Worm (Caenorhabditis elegans): Measurements from ENCODE around the gene K02E7.12.

K02E7.12 gene

DNA sequence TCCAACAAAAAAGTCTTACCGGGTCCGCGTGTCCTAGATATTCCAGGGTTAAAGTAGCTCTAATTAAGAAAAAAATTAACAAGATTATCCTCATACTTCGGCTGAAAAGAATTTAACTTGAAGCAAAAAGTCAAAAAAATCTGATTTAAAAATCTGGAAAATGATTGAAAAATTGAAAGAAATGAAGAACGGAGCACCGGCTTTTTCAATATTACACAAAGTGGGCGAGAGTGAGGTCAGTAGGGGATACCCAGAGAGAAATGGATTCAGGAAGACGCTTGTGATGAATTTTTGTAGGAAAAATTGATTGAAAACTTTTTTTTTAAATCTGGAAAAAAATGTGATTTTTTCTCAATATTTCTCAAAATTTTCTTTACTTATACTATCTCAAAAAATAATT, 29.7 kb downstream of the K02E7.12 start, which contains the start of gene pho-14:
pho-14 (minus strand) TSS at position 101 of the 400 bp plus-strand sequence.
- no peak for TF ChIP-seq unc-62 (GFP tag; optimal IDR thresholded peaks at IDR 0.05)

DNA sequence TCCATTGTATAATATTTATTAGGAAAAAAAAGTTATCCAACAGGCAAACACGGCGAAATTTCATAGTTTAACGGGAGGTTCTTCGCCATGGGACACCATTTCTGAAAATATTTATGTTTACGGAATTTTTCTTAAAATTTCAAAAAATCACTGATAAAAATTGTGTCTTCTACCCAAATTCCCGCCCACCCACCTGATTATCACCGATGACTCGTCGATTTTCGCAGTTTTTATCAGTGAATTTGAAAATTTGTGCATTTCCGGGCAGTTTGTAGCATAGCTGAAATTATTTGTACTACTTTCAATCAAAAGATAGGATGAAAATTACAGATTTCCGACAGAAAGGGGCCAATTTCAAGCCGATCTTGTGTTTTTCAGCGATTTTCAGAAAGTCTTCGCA, 30.4 kb downstream of the K02E7.12 start:
- TF ChIP-seq nhr-27 (tag; optimal IDR thresholded peaks at IDR 0.05) (no peak), sptf-2 (GFP tag; optimal IDR thresholded peaks at IDR 0.05) (no peak), nhr-80 (tag; optimal IDR thresholded peaks at IDR 0.05) (peak; percentile 47), ets-4 (GFP tag; optimal IDR thresholded peaks at IDR 0.05) (peak; percentile 0)

DNA sequence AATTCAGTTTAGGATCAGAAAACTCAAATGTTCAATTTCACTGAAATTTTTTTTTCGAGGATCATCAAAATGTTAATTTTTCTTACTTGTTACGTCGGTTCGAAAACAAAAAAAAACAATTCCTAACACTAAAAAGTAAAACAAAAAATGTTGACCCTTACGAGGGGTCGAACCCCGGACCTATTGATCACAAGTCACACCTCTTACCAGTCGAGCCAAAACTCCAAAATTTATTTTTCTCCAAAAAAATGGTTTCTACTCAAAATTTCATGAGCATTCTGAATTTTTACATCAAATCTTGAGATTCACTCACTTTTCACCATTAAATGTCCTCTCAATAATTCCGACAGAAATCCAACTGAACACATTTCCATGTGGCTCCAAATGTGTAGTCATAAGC, 31.2 kb downstream of the K02E7.12 start:
- TF ChIP-seq tbp1 (GFP tag; optimal IDR thresholded peaks at IDR 0.05), result peak; percentile 66
- peak; percentile 12 for TF ChIP-seq rpc-1 (optimal IDR thresholded peaks at IDR 0.05)
- peak; percentile 55 for TF ChIP-seq rpc-1 (tag; optimal IDR thresholded peaks at IDR 0.05)
- TF ChIP-seq repo-1 (tag; optimal IDR thresholded peaks at IDR 0.05), result no peak

DNA sequence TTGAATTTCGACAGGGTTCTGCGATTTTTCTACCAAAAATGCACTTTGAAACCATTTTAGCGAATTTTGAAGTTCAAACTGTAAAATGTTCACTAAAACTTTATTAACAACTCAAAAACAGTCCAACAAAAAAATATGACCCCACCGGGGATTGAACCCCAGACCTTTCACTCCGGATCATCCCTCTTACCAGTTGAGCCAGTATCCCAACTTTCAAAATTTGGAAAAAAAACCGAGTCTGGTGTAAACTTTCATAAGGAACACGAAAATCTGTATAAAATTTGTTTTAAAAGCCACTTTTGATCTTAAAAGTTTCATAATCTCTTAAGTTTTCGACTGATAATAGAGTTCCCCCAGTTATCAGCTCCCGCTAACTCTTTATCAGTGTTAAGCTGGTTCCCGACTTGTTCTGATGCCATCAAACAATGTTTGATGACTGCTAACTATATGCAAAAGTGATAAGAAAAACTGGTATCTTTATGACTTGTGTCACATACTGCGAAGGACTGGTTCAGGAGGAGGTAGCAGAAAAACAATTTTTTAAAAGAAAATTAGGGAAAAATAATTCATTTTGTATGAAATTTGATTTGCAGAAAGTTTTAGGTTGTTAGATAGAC, 32.6 kb downstream of the K02E7.12 start:
- TF ChIP-seq tbp1 (GFP tag; optimal IDR thresholded peaks at IDR 0.05), result peak; percentile 65
- TF ChIP-seq B0035.1 (tag; optimal IDR thresholded peaks at IDR 0.05), result no peak
- peak; percentile 27; the same call in 1 of the 2 replicates for TF ChIP-seq cebp-1 (GFP tag; IDR thresholded peaks at IDR 0.05)
- TF ChIP-seq cebp-1 (tag; optimal IDR thresholded peaks at IDR 0.05), result no peak
- TF ChIP-seq D2030.7 (GFP tag; IDR thresholded peaks at IDR 0.05), result no peak
- TF ChIP-seq ama-1 (optimal IDR thresholded peaks at IDR 0.05), result no peak
- no peak for TF ChIP-seq ama-1 (GFP tag; optimal IDR thresholded peaks at IDR 0.05)
- no peak for TF ChIP-seq akir-1 (GFP tag; optimal IDR thresholded peaks at IDR 0.05)
- TF ChIP-seq dox-1 (GFP tag; IDR thresholded peaks at IDR 0.05), result peak; percentile 54; the same call in 1 of the 2 replicates
- no peak for TF ChIP-seq F39B2.1 (GFP tag; IDR thresholded peaks at IDR 0.05)
- no peak for TF ChIP-seq lsy-27 (tag; optimal IDR thresholded peaks at IDR 0.05; ENCODE audit: borderline replicate concordance, insufficient read depth)
- TF ChIP-seq ekl-4 (GFP tag; IDR thresholded peaks at IDR 0.05), result no peak
- TF ChIP-seq madf-3 (GFP tag; IDR thresholded peaks at IDR 0.05), result no peak
- TF ChIP-seq snpc-1.3 (tag; optimal IDR thresholded peaks at IDR 0.05; ENCODE audit: insufficient read depth), result no peak
- TF ChIP-seq F10E7.11 (tag; optimal IDR thresholded peaks at IDR 0.05), result no peak
- TF ChIP-seq chd-7 (tag; optimal IDR thresholded peaks at IDR 0.05), result no peak
- no peak for TF ChIP-seq tbx-9 (tag; optimal IDR thresholded peaks at IDR 0.05; ENCODE audit: borderline replicate concordance)
- TF ChIP-seq rpc-1 (optimal IDR thresholded peaks at IDR 0.05), result peak; percentile 13
- peak; percentile 57 for TF ChIP-seq rpc-1 (tag; optimal IDR thresholded peaks at IDR 0.05)
- no peak for TF ChIP-seq egl-18 (GFP tag; IDR thresholded peaks at IDR 0.05)
- TF ChIP-seq lag-1 (GFP tag; IDR thresholded peaks at IDR 0.05), result no peak
- no peak for TF ChIP-seq F22D6.2 (tag; optimal IDR thresholded peaks at IDR 0.05)
- TF ChIP-seq madf-6 (GFP tag; IDR thresholded peaks at IDR 0.05), result no peak
- TF ChIP-seq nhr-80 (tag; optimal IDR thresholded peaks at IDR 0.05), result peak; percentile 96
- no peak for TF ChIP-seq efl-1 (GFP tag; optimal IDR thresholded peaks at IDR 0.05)
- no peak for TF ChIP-seq fkh-3 (tag; optimal IDR thresholded peaks at IDR 0.05)
- TF ChIP-seq ztf-28 (GFP tag; IDR thresholded peaks at IDR 0.05), result no peak
- no peak for TF ChIP-seq Y95B8A.8 (GFP tag; IDR thresholded peaks at IDR 0.05)
- TF ChIP-seq ztf-22 (GFP tag; optimal IDR thresholded peaks at IDR 0.05), result peak; percentile 65
- no peak for TF ChIP-seq Y53G8AR.9 (GFP tag; conservative IDR thresholded peaks at IDR 0.05)
- TF ChIP-seq atf-7 (tag; optimal IDR thresholded peaks at IDR 0.05), result peak; percentile 69
- peak; percentile 83 for TF ChIP-seq ets-4 (GFP tag; optimal IDR thresholded peaks at IDR 0.05)
- no peak for TF ChIP-seq sptf-2 (GFP tag; optimal IDR thresholded peaks at IDR 0.05)
- peak; percentile 55 for TF ChIP-seq unc-62 (GFP tag; optimal IDR thresholded peaks at IDR 0.05)
- TF ChIP-seq Y67H2A.10 (GFP tag; conservative IDR thresholded peaks at IDR 0.05), result no peak
- peak; percentile 68 for TF ChIP-seq pha-4 (tag; optimal IDR thresholded peaks at IDR 0.05)
- TF ChIP-seq madf-10 (tag; optimal IDR thresholded peaks at IDR 0.05), result no peak
- TF ChIP-seq him-1 (tag; optimal IDR thresholded peaks at IDR 0.05), result no peak
- TF ChIP-seq aptf-2 (GFP tag; conservative IDR thresholded peaks at IDR 0.05), result no peak
- TF ChIP-seq let-607 (tag; optimal IDR thresholded peaks at IDR 0.05), result no peak
